Worm (Caenorhabditis elegans) whole organism, young adult: ENCODE results near the gene Y51B9A.9.

Source experiments
- F49E8.2 ChIP-seq: sonication (generic microtip); optimal IDR thresholded peaks from 3 replicates; lab custom pipeline; 2017; ENCODE audit warnings: missing genetic modification characterization, mild to moderate bottlenecking, missing compliant biosample characterization, antibody characterized with exemption, moderate library complexity; ENCODE audit not compliant: insufficient read depth
- ceh-27 ChIP-seq: fragments of 200-800 bp; sonication (Bioruptor generic); optimal IDR thresholded peaks from 2 replicates; lab custom pipeline; 2018; ENCODE audit warnings: mild to moderate bottlenecking, missing genetic modification characterization, moderate library complexity, missing compliant biosample characterization
- egl-44 ChIP-seq: fragments of 200-800 bp; sonication (Bioruptor generic); IDR thresholded peaks from 2 replicates; pipeline ENCODE4 v1.3.6; 2022; ENCODE audit warnings: missing genetic modification reagents, missing genetic modification characterization, missing compliant biosample characterization
- gei-17 ChIP-seq: fragments of 200-800 bp; sonication (Bioruptor generic); optimal IDR thresholded peaks from 2 replicates; lab custom pipeline; 2018; ENCODE audit warnings: mild to moderate bottlenecking, missing genetic modification characterization, missing compliant biosample characterization
- hmg-20 ChIP-seq: fragments of 200-800 bp; sonication (Bioruptor generic); IDR thresholded peaks from 2 replicates; pipeline ENCODE4 v1.3.6; 2022; ENCODE audit warnings: missing genetic modification reagents, missing genetic modification characterization, missing compliant biosample characterization
- nfya-1 ChIP-seq: sonication (generic microtip); optimal IDR thresholded peaks from 2 replicates; lab custom pipeline; 2017; ENCODE audit warnings: antibody characterized with exemption, missing compliant biosample characterization, missing genetic modification characterization, borderline replicate concordance; ENCODE audit not compliant: insufficient read depth

- TF ChIP-seq nfya-1 (tag; lab: Kevin White, UChicago) (no peak), ceh-27 (no peak), F49E8.2 (tag; lab: Kevin White, UChicago) (no peak), egl-44 (GFP tag; lab: Robert Waterston, UW) (no peak), gei-17 (GFP tag; lab: Kevin White, UChicago) (no peak), hmg-20 (GFP tag; lab: Robert Waterston, UW) (no peak)
Measured at ce11 chrII:9398370-9398901, 1.0 kb upstream of the Y51B9A.9 start, which contains the start of the genes Y51B9A.14 and Y51B9A.8.
